Worm (Caenorhabditis elegans) whole organism, midembryonic: ENCODE measurements around the gene K10H10.13.

Source experiments
- T22C8.4 ChIP-seq: fragments of 200-800 bp; sonication (Bioruptor generic); IDR thresholded peaks from 2 replicates; pipeline ENCODE4 v1.3.6; 2022; ENCODE audit warnings: missing genetic modification characterization, missing compliant biosample characterization
- cog-1 ChIP-seq: sonication (generic microtip); optimal IDR thresholded peaks from 2 replicates; lab custom pipeline; 2016; ENCODE audit warnings: missing genetic modification characterization, missing compliant biosample characterization
- flt-1 ChIP-seq: fragments of 200-800 bp; sonication (Bioruptor generic); IDR thresholded peaks from 2 replicates; pipeline ENCODE4 v1.3.6; 2022; ENCODE audit warnings: missing genetic modification characterization, missing compliant biosample characterization
- klf-2 ChIP-seq: fragments of 200-800 bp; sonication (Bioruptor generic); conservative IDR thresholded peaks from 2 replicates; pipeline ENCODE4 v1.3.6; 2022; ENCODE audit warnings: missing genetic modification reagents, missing genetic modification characterization, missing compliant biosample characterization
- med-1 ChIP-seq: sonication (generic microtip); optimal IDR thresholded peaks from 2 replicates; lab custom pipeline; 2017; ENCODE audit warnings: missing genetic modification characterization, mild to moderate bottlenecking, missing compliant biosample characterization, antibody characterized with exemption, missing genetic modification reagents; ENCODE audit not compliant: insufficient read depth
- tab-1 ChIP-seq: fragments of 200-800 bp; sonication (Bioruptor generic); IDR thresholded peaks from 2 replicates; pipeline ENCODE4 v1.3.6; 2022; ENCODE audit warnings: missing genetic modification characterization, missing compliant biosample characterization
- ztf-29 ChIP-seq: fragments of 200-800 bp; sonication (Bioruptor generic); IDR thresholded peaks from 2 replicates; pipeline ENCODE4 v1.3.6; 2022; ENCODE audit warnings: missing genetic modification reagents, missing genetic modification characterization, missing compliant biosample characterization

ce11 chrII:14494014-14494413 lies 17.1 kb downstream of the K10H10.13 start:
- TF ChIP-seq T22C8.4 (GFP tag; lab: Robert Waterston, UW): no peak
- TF ChIP-seq ztf-29 (GFP tag; lab: Robert Waterston, UW): no peak
- no peak for TF ChIP-seq med-1
- TF ChIP-seq klf-2 (GFP tag; lab: Robert Waterston, UW): no peak
- TF ChIP-seq tab-1 (GFP tag; lab: Robert Waterston, UW): no peak
- no peak for TF ChIP-seq flt-1 (GFP tag; lab: Robert Waterston, UW)
- TF ChIP-seq cog-1 (tag; lab: Kevin White, UChicago): no peak
